Worm (Caenorhabditis elegans) whole organism, L4 larva: ENCODE data around the gene unc-51.

ENCODE experiments used
- aha-1 ChIP-seq: fragments of 150-350 bp; peaks from one replicate; lab custom pipeline; 2014; ENCODE audit warnings: missing biosample characterization, missing genetic modification characterization
- egl-27 ChIP-seq: sonication (generic microtip); optimal IDR thresholded peaks from 3 replicates; lab custom pipeline; 2017; ENCODE audit warnings: missing biosample characterization, missing genetic modification reagents, missing genetic modification characterization
- mep-1 ChIP-seq: fragments of 150-350 bp; sonication (generic microtip); optimal IDR thresholded peaks from 3 replicates; lab custom pipeline; 2014; ENCODE audit warnings: missing biosample characterization, missing genetic modification characterization
- mxl-2 ChIP-seq: fragments of 200-800 bp; sonication (Bioruptor generic); conservative IDR thresholded peaks from 2 replicates; pipeline ENCODE4 v1.3.6; 2022; ENCODE audit warnings: missing genetic modification reagents, missing genetic modification characterization, missing compliant biosample characterization
- nhr-111 ChIP-seq: fragments of 200-800 bp; sonication (Bioruptor generic); optimal IDR thresholded peaks from 2 replicates; lab custom pipeline; 2018; ENCODE audit warnings: mild to moderate bottlenecking, missing genetic modification characterization, missing compliant biosample characterization
- nhr-237 ChIP-seq: sonication (generic microtip); optimal IDR thresholded peaks from 2 replicates; lab custom pipeline; 2017; ENCODE audit warnings: missing biosample characterization, missing genetic modification characterization
- snpc-4 ChIP-seq: fragments of 150-350 bp; optimal IDR thresholded peaks from 2 replicates; lab custom pipeline; 2014; ENCODE audit warnings: missing biosample characterization, missing genetic modification characterization
- unc-130 ChIP-seq: sonication (generic microtip); optimal IDR thresholded peaks from 2 replicates; lab custom pipeline; 2016; ENCODE audit warnings: missing genetic modification reagents, missing genetic modification characterization, missing compliant biosample characterization
- unc-62 ChIP-seq, 3 experiments: fragments of 150-350 bp in 1 of 3; sonication (generic microtip); optimal IDR thresholded peaks in 2 of 3; peaks in 1 of 3; 1 replicate in 1 of 3; 2 replicates in 2 of 3; lab custom pipeline; 2014 to 2017; ENCODE audit warnings: missing biosample characterization in 3 of 3, missing genetic modification characterization in 3 of 3, missing genetic modification reagents in 3 of 3, missing genotype in 1 of 3

DNA sequence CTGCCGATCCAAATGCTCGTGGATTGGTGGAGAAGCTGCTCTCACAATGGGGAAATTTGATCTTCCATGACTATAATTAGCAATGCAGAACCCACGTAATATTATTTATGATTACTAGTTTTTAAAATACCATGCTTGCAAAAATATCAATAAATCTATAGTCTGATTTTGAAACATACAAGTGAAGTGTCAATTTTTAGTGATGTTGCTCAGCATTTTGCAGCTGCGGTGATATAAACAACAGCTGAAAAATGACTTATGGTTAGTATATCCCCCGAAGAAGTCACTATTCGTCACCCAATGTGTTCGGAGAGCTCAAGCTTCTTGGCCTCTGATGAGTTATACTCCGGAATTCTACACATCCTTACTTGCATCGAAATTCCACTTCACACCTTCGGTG lies 45.5 kb downstream of the unc-51 start, which contains the start of gene srh-172:
- no peak for TF ChIP-seq aha-1
- no peak for TF ChIP-seq mxl-2 (GFP tag; lab: Robert Waterston, UW)
- no peak for TF ChIP-seq nhr-111 (GFP tag; lab: Kevin White, UChicago)
- TF ChIP-seq unc-130 (GFP tag; lab: Kevin White, UChicago): no peak
- no peak for TF ChIP-seq snpc-4 (tag; lab: Kevin White, UChicago)
- TF ChIP-seq nhr-237 (tag; lab: Kevin White, UChicago): no peak
- TF ChIP-seq unc-62 (GFP tag; optimal IDR thresholded peaks at IDR 0.05 in 1 of 2; lab: Kevin White, UChicago): no peak
- no peak for TF ChIP-seq unc-62 (tag; optimal IDR thresholded peaks at IDR 0.05; lab: Kevin White, UChicago)
- no peak for TF ChIP-seq mep-1
- no peak for TF ChIP-seq egl-27
